Fruit fly (Drosophila melanogaster): Measurements from ENCODE around the gene CG33796.

DNA sequence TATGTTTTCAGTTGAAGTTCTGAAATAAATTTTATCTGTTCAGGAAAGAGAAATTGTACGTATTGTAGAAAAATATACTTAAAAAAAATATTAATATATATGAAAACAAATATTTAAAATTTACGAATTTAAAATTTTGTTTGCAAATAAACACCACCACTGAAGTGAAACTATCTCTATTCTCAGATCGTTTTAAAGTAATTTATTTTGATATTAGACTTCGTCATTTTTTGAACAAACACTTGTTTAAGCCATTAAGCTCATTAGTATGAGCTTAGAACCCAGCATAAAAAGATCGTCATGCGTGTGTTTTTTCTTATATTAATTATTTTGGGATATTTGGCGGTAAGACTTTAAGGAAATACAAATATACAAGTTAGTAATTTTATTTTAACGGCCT lies 29.0 kb upstream of the CG33796 start, which contains the start of gene CG33688:
- TF ChIP-seq psq (optimal IDR thresholded peaks at IDR 0.05) (no peak), Myc (optimal IDR thresholded peaks at IDR 0.05) (no peak), ttk (optimal IDR thresholded peaks at IDR 0.05) (no peak)
